Worm (Caenorhabditis elegans): ENCODE data around the gene unc-69.

ce11 chrIII:10362920-10363319 lies 44.2 kb downstream of the unc-69 start:
- TF ChIP-seq lir-1 (GFP tag; conservative IDR thresholded peaks at IDR 0.05) (no peak), ztf-26 (tag; optimal IDR thresholded peaks at IDR 0.05) (no peak), hlh-26 (GFP tag; conservative IDR thresholded peaks at IDR 0.05) (no peak), nhr-179 (tag; optimal IDR thresholded peaks at IDR 0.05) (no peak), ztf-28 (GFP tag; IDR thresholded peaks at IDR 0.05) (no peak), nhr-90 (tag; optimal IDR thresholded peaks at IDR 0.05) (no peak), die-1 (tag; optimal IDR thresholded peaks at IDR 0.05) (no peak), K11D2.4 (GFP tag; IDR thresholded peaks at IDR 0.05) (no peak), ceh-27 (GFP tag; optimal IDR thresholded peaks at IDR 0.05) (no peak), lin-54 (GFP tag; optimal IDR thresholded peaks at IDR 0.05) (no peak), ets-4 (GFP tag; optimal IDR thresholded peaks at IDR 0.05) (no peak), pha-4 (tag; optimal IDR thresholded peaks at IDR 0.05) (no peak)

Data from whole organism, young adult.